Worm (Caenorhabditis elegans) whole organism, L3 larva: ENCODE data around the gene stc-1.

Experiments
- R02D3.7 ChIP-seq: fragments of 150-350 bp; optimal IDR thresholded peaks from 2 replicates; lab custom pipeline; 2014; ENCODE audit warnings: missing biosample characterization, missing genetic modification characterization
- ZK546.5 ChIP-seq: sonication (generic microtip); optimal IDR thresholded peaks from 2 replicates; lab custom pipeline; 2017; ENCODE audit warnings: missing biosample characterization, missing genetic modification characterization
- ceh-16 ChIP-seq: sonication (generic microtip); optimal IDR thresholded peaks from 2 replicates; lab custom pipeline; 2017; ENCODE audit warnings: missing biosample characterization, missing genetic modification characterization
- ceh-9 ChIP-seq: sonication (generic microtip); optimal IDR thresholded peaks from 2 replicates; lab custom pipeline; 2018; ENCODE audit warnings: missing biosample characterization, missing genetic modification characterization
- daf-12 ChIP-seq: fragments of 150-350 bp; optimal IDR thresholded peaks from 2 replicates; lab custom pipeline; 2014; ENCODE audit warnings: missing biosample characterization, missing genetic modification reagents, missing genetic modification characterization
- egl-5 ChIP-seq: fragments of 150-350 bp; optimal IDR thresholded peaks from 2 replicates; lab custom pipeline; 2017; ENCODE audit warnings: missing biosample characterization, missing genetic modification reagents, missing genetic modification characterization, inconsistent platforms
- elt-1 ChIP-seq: fragments of 150-350 bp; optimal IDR thresholded peaks from 2 replicates; lab custom pipeline; 2014; ENCODE audit warnings: missing biosample characterization, missing genetic modification characterization
- elt-2 ChIP-seq: sonication (generic microtip); optimal IDR thresholded peaks from 2 replicates; lab custom pipeline; 2016; ENCODE audit warnings: missing genetic modification reagents, mild to moderate bottlenecking, missing genetic modification characterization, missing compliant biosample characterization
- elt-3 ChIP-seq, 3 experiments: fragments of 150-350 bp in 1 of 3; sonication (generic microtip) in 2 of 3; optimal IDR thresholded peaks; 2 replicates in 2 of 3; 4 replicates in 1 of 3; lab custom pipeline; 2014 to 2017; ENCODE audit warnings: missing biosample characterization in 3 of 3, missing genetic modification characterization in 3 of 3
- eor-1 ChIP-seq, 2 experiments: fragments of 150-350 bp; optimal IDR thresholded peaks; 2 replicates each; lab custom pipeline; 2014 to 2018; ENCODE audit warnings: missing biosample characterization in 2 of 2, missing genetic modification characterization in 2 of 2
- fkh-10 ChIP-seq: sonication (generic microtip); optimal IDR thresholded peaks from 2 replicates; lab custom pipeline; 2017; ENCODE audit warnings: missing biosample characterization, missing genetic modification reagents, missing genetic modification characterization
- fkh-2 ChIP-seq: fragments of 150-350 bp; optimal IDR thresholded peaks from 2 replicates; lab custom pipeline; 2014; ENCODE audit warnings: missing biosample characterization, missing genetic modification reagents, missing genetic modification characterization
- hmg-11 ChIP-seq: sonication (generic microtip); optimal IDR thresholded peaks from 2 replicates; lab custom pipeline; 2016; ENCODE audit warnings: missing genetic modification characterization, missing compliant biosample characterization
- jun-1 ChIP-seq: fragments of 150-350 bp; optimal IDR thresholded peaks from 2 replicates; lab custom pipeline; 2014; ENCODE audit warnings: missing biosample characterization, missing genetic modification reagents, missing genetic modification characterization
- lin-15B ChIP-seq: fragments of 150-350 bp; optimal IDR thresholded peaks from 2 replicates; lab custom pipeline; 2014; ENCODE audit warnings: missing biosample characterization, missing genetic modification characterization
- lin-39 ChIP-seq: fragments of 150-350 bp; optimal IDR thresholded peaks from 2 replicates; lab custom pipeline; 2018; ENCODE audit warnings: missing biosample characterization, missing genetic modification reagents, missing genetic modification characterization
- lsy-12 ChIP-seq: sonication (generic microtip); optimal IDR thresholded peaks from 2 replicates; lab custom pipeline; 2016; ENCODE audit warnings: mild to moderate bottlenecking, missing genetic modification characterization, missing compliant biosample characterization
- mml-1 ChIP-seq: fragments of 150-350 bp; sonication (generic microtip); optimal IDR thresholded peaks from 3 replicates; lab custom pipeline; 2014; ENCODE audit warnings: missing biosample characterization, missing genetic modification characterization
- nfya-1 ChIP-seq: sonication (generic microtip); optimal IDR thresholded peaks from 2 replicates; lab custom pipeline; 2017; ENCODE audit warnings: missing genetic modification characterization, mild to moderate bottlenecking, missing compliant biosample characterization, antibody characterized with exemption, moderate library complexity; ENCODE audit not compliant: insufficient read depth
- nhr-11 ChIP-seq: fragments of 150-350 bp; optimal IDR thresholded peaks from 2 replicates; lab custom pipeline; 2014; ENCODE audit warnings: missing biosample characterization, missing genetic modification characterization
- nhr-12 ChIP-seq: fragments of 150-350 bp; optimal IDR thresholded peaks from 2 replicates; lab custom pipeline; 2014; ENCODE audit warnings: missing biosample characterization, missing genetic modification characterization
- nhr-23 ChIP-seq: fragments of 150-350 bp; optimal IDR thresholded peaks from 2 replicates; lab custom pipeline; 2014; ENCODE audit warnings: missing biosample characterization, missing genetic modification reagents, missing genetic modification characterization
- nhr-237 ChIP-seq: fragments of 150-350 bp; optimal IDR thresholded peaks from 2 replicates; lab custom pipeline; 2014; ENCODE audit warnings: missing biosample characterization, missing genetic modification characterization
- nhr-25 ChIP-seq: sonication (generic microtip); optimal IDR thresholded peaks from 2 replicates; lab custom pipeline; 2017; ENCODE audit warnings: missing biosample characterization, missing genetic modification characterization
- nhr-43 ChIP-seq: sonication (generic microtip); optimal IDR thresholded peaks from 2 replicates; lab custom pipeline; 2016; ENCODE audit warnings: mild to moderate bottlenecking, missing genetic modification characterization, missing compliant biosample characterization; ENCODE audit not compliant: poor library complexity, severe bottlenecking
- nhr-67 ChIP-seq: fragments of 150-350 bp; optimal IDR thresholded peaks from 2 replicates; lab custom pipeline; 2014; ENCODE audit warnings: missing biosample characterization, missing genetic modification characterization
- nhr-76 ChIP-seq: fragments of 150-350 bp; sonication (generic microtip); optimal IDR thresholded peaks from 5 replicates; lab custom pipeline; 2014; ENCODE audit warnings: missing biosample characterization, missing genetic modification characterization
- nhr-77 ChIP-seq: fragments of 150-350 bp; optimal IDR thresholded peaks from 2 replicates; lab custom pipeline; 2014; ENCODE audit warnings: missing biosample characterization, missing genetic modification characterization
- pha-4 ChIP-seq: fragments of 150-350 bp; optimal IDR thresholded peaks from 2 replicates; lab custom pipeline; 2014; ENCODE audit warnings: missing biosample characterization, missing genetic modification reagents, missing genetic modification characterization
- pqm-1 ChIP-seq: fragments of 150-350 bp; optimal IDR thresholded peaks from 2 replicates; lab custom pipeline; 2017; ENCODE audit warnings: missing biosample characterization, missing genetic modification characterization, inconsistent platforms
- snpc-4 ChIP-seq: fragments of 150-350 bp; optimal IDR thresholded peaks from 2 replicates; lab custom pipeline; 2014; ENCODE audit warnings: missing biosample characterization, missing genetic modification characterization
- tbx-2 ChIP-seq: sonication (generic microtip); optimal IDR thresholded peaks from 2 replicates; lab custom pipeline; 2016; ENCODE audit warnings: mild to moderate bottlenecking, missing genetic modification characterization, missing compliant biosample characterization
- unc-62 ChIP-seq: fragments of 150-350 bp; sonication (generic microtip); optimal IDR thresholded peaks from 4 replicates; lab custom pipeline; 2014; ENCODE audit warnings: missing biosample characterization, missing genetic modification reagents, missing genetic modification characterization
- ztf-4 ChIP-seq: fragments of 150-350 bp; optimal IDR thresholded peaks from 2 replicates; lab custom pipeline; 2014; ENCODE audit warnings: missing biosample characterization, missing genetic modification characterization

Gene stc-1

DNA sequence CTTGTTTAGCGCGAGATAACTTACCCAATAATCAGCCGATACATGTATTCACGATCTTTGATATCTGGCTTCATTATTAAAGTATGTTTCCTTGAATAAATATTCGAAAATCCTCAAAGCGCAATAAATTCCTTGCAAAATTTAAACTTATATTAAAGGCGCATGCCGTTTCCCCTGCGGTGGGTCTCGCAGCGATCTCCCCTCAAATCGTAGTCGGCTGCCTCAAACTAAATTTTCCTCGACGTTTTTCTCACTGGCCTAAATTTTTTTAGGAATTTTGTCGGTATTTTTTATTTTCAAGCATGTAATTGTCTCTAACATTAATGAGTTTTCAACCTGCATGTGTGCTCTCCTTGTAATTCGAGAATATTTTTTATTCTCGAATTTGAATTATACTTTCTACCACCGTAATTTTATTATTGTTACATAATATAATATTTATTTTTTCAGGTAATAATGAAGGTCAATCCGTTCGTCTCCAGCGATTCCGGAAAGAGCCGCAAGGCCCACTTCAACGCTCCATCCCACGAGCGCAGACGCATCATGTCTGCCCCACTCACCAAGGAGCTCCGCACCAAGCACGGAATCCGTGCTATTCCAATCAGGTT lies 36.5 kb upstream of the stc-1 start, which contains the start of the genes cpf-1 and rpl-26:
Gene cpf-1, minus strand, starts transcription at position 104 of the 608 bp plus-strand sequence.
Gene rpl-26, plus strand, starts transcription at position 449 of the 608 bp plus-strand sequence.
- TF ChIP-seq nfya-1 (tag; lab: Kevin White, UChicago) (peak; percentile 81), ceh-16 (tag; lab: Kevin White, UChicago) (no peak), daf-12 (tag; lab: Kevin White, UChicago) (no peak), elt-2 (tag; lab: Kevin White, UChicago) (peak; percentile 35), pqm-1 (no peak), lsy-12 (no peak), ztf-4 (tag; lab: Kevin White, UChicago) (no peak), nhr-25 (tag; lab: Kevin White, UChicago) (peak; percentile 28), fkh-10 (GFP tag; lab: Kevin White, UChicago) (no peak), nhr-237 (tag; lab: Kevin White, UChicago) (no peak), mml-1 (no peak), jun-1 (peak; percentile 42), nhr-76 (tag; lab: Kevin White, UChicago) (no peak), lin-15B (tag; lab: Kevin White, UChicago) (peak; percentile 76), tbx-2 (tag; lab: Kevin White, UChicago) (no peak), lin-39 (tag; lab: Kevin White, UChicago) (peak; percentile 74), nhr-23 (tag; lab: Kevin White, UChicago) (peak; percentile 69), ceh-9 (tag; lab: Kevin White, UChicago) (no peak), egl-5 (tag; lab: Kevin White, UChicago) (peak; percentile 62), nhr-43 (tag; lab: Kevin White, UChicago) (no peak), hmg-11 (tag; lab: Kevin White, UChicago) (no peak), nhr-11 (tag; lab: Kevin White, UChicago) (no peak), nhr-12 (no peak), snpc-4 (tag; lab: Kevin White, UChicago) (peak; percentile 90)

DNA sequence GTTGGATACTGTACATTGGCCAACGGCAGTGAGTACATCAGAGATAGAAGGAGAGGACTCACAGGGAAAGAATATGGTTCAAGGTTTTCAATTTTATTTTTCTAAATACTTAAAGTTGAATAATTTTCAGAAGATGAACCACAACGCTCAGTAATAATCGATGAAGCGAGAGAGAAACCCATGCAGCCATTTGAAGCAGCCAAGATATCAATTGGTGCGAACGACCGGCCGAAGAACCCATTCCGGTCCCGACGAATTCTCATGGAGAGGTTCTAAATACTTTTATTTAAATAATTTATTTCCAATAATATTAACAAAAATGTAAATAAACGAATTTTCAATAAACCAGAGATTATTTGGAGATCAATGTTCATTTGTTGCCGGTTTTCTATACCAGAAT lies 34.2 kb upstream of the stc-1 start, which contains the start of gene pigg-1:
Gene pigg-1, minus strand, starts transcription at position 101 of the 400 bp plus-strand sequence.
- no peak for TF ChIP-seq nhr-237 (tag; lab: Kevin White, UChicago)
- no peak for TF ChIP-seq lin-15B (tag; lab: Kevin White, UChicago)
- no peak for TF ChIP-seq fkh-2 (tag; lab: Kevin White, UChicago)
- no peak for TF ChIP-seq nhr-11 (tag; lab: Kevin White, UChicago)
- TF ChIP-seq nhr-77, result no peak
- TF ChIP-seq unc-62 (GFP tag; lab: Kevin White, UChicago), result no peak
- no peak for TF ChIP-seq hmg-11 (tag; lab: Kevin White, UChicago)
- TF ChIP-seq nhr-67 (tag; lab: Kevin White, UChicago), result no peak
- TF ChIP-seq elt-1, result no peak
- no peak for TF ChIP-seq pha-4 (tag; lab: Kevin White, UChicago)
- TF ChIP-seq ceh-16 (tag; lab: Kevin White, UChicago), result no peak
- no peak for TF ChIP-seq R02D3.7
- TF ChIP-seq eor-1 (tag; optimal IDR thresholded peaks at IDR 0.05; lab: Kevin White, UChicago), result no peak
- TF ChIP-seq nhr-76 (tag; lab: Kevin White, UChicago), result no peak
- TF ChIP-seq snpc-4 (tag; lab: Kevin White, UChicago), result no peak
- TF ChIP-seq elt-3 (tag; optimal IDR thresholded peaks at IDR 0.05; lab: Kevin White, UChicago), result no peak
- no peak for TF ChIP-seq ceh-9 (tag; lab: Kevin White, UChicago)

DNA sequence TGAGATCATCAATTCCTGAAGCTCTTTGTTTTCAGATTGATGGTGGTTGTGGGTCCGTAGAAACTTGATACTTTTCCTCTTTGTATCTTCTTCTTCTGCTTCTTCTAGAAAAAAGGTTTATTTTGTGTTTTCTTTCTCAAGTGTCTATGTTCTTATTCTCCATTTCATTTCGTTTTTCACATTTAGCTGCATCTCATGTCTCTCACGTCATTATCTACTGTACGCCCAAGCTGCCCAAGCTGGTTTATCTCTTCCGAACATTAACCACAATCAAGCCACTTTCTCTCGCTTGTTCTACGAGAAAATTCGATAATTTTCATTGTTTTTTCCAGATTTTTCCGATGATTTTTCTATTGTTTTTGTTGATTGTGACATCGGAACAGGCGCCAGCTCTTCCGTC lies 33.3 kb upstream of the stc-1 start, which contains the start of gene F28C6.5:
Gene F28C6.5, plus strand, starts transcription at position 301 of the 400 bp plus-strand sequence.
- TF ChIP-seq ZK546.5 (no peak), R02D3.7 (no peak), nhr-23 (tag; lab: Kevin White, UChicago) (no peak), egl-5 (tag; lab: Kevin White, UChicago) (no peak)
